Worm (Caenorhabditis elegans): ENCODE results near the gene acly-1.

Gene acly-1

ce11 chrX:1523272-1523671 is 43.9 kb downstream of the acly-1 start:
- TF ChIP-seq unc-62 (GFP tag; optimal IDR thresholded peaks at IDR 0.05), result no peak

ce11 chrX:1524559-1524958 is 45.2 kb downstream of the acly-1 start:
- TF ChIP-seq unc-62 (GFP tag; optimal IDR thresholded peaks at IDR 0.05), result no peak

ce11 chrX:1525511-1526172 is 46.3 kb downstream of the acly-1 start:
- no peak for TF ChIP-seq unc-62 (GFP tag; optimal IDR thresholded peaks at IDR 0.05)

ce11 chrX:1527338-1527737 is 48.0 kb downstream of the acly-1 start:
- no peak for TF ChIP-seq unc-62 (GFP tag; optimal IDR thresholded peaks at IDR 0.05)

ce11 chrX:1528107-1528506 is 48.8 kb downstream of the acly-1 start:
- TF ChIP-seq unc-62 (GFP tag; optimal IDR thresholded peaks at IDR 0.05), result no peak

ce11 chrX:1529013-1529412 is 49.7 kb downstream of the acly-1 start:
- no peak for TF ChIP-seq unc-62 (GFP tag; optimal IDR thresholded peaks at IDR 0.05)

All from whole organism, dauer.